Fruit fly (Drosophila melanogaster) whole organism, embryonic: ENCODE data around the gene CG32668.

ENCODE experiments used
- ATbp ChIP-seq: fragments of 200-800 bp; sonication (Bioruptor generic); optimal IDR thresholded peaks from 2 replicates; lab custom pipeline; 2017; ENCODE audit warnings: missing biosample characterization, mild to moderate bottlenecking, missing genetic modification characterization, missing genetic modification reagents
- Antp ChIP-seq: fragments of 200-800 bp; sonication (Bioruptor generic); optimal IDR thresholded peaks from 3 replicates; lab custom pipeline; 2016; ENCODE audit warnings: missing biosample characterization, missing genetic modification characterization
- Atf-2 ChIP-seq: fragments of 200-800 bp; sonication (Bioruptor generic); optimal IDR thresholded peaks from 2 replicates; lab custom pipeline; 2016; ENCODE audit warnings: missing biosample characterization, missing genetic modification characterization
- Atf3 ChIP-seq: fragments of 200-800 bp; sonication (Bioruptor generic); optimal IDR thresholded peaks from 3 replicates; lab custom pipeline; 2016; ENCODE audit warnings: missing biosample characterization, missing genetic modification characterization
- BEAF-32 ChIP-seq: fragments of 200-800 bp; sonication (Bioruptor generic); optimal IDR thresholded peaks from 3 replicates; lab custom pipeline; 2017; ENCODE audit warnings: missing biosample characterization, missing genetic modification characterization, mild to moderate bottlenecking, moderate library complexity, missing genetic modification reagents
- CG10565 ChIP-seq: fragments of 200-800 bp; sonication (Bioruptor generic); optimal IDR thresholded peaks from 3 replicates; lab custom pipeline; 2016; ENCODE audit warnings: missing biosample characterization, mild to moderate bottlenecking, missing genetic modification characterization
- CG14050 ChIP-seq: fragments of 200-800 bp; sonication (Bioruptor generic); IDR thresholded peaks from 3 replicates; pipeline ENCODE4 v1.3.6; 2022; ENCODE audit warnings: missing biosample characterization, missing genetic modification characterization
- CG14965 ChIP-seq: fragments of 200-800 bp; sonication (Bioruptor generic); optimal IDR thresholded peaks from 2 replicates; lab custom pipeline; 2016; ENCODE audit warnings: missing biosample characterization, missing genetic modification characterization, borderline replicate concordance
- CG1647 ChIP-seq: fragments of 200-800 bp; sonication (Bioruptor generic); optimal IDR thresholded peaks from 3 replicates; lab custom pipeline; 2016; ENCODE audit warnings: missing biosample characterization, missing genetic modification characterization
- CG16813 ChIP-seq: fragments of 200-800 bp; sonication (Bioruptor generic); IDR thresholded peaks from 3 replicates; pipeline ENCODE4 v1.3.6; 2022; ENCODE audit warnings: missing biosample characterization, missing genetic modification characterization; ENCODE audit not compliant: partially characterized antibody
- CG18262 ChIP-seq: fragments of 200-800 bp; optimal IDR thresholded peaks from 3 replicates; lab custom pipeline; 2019; ENCODE audit warnings: missing biosample characterization, mild to moderate bottlenecking, missing genetic modification characterization, moderate library complexity
- CG2129 ChIP-seq: fragments of 200-800 bp; sonication (Bioruptor generic); IDR thresholded peaks from 2 replicates; pipeline ENCODE4 v1.3.6; 2022; ENCODE audit warnings: missing biosample characterization, missing genetic modification characterization; ENCODE audit not compliant: partially characterized antibody
- CG30020 ChIP-seq: fragments of 200-800 bp; optimal IDR thresholded peaks from 2 replicates; lab custom pipeline; 2019; ENCODE audit warnings: missing biosample characterization, mild to moderate bottlenecking, missing genetic modification characterization, moderate library complexity
- CG31441 ChIP-seq: fragments of 200-800 bp; sonication (Bioruptor generic); IDR thresholded peaks from 2 replicates; pipeline ENCODE4 v1.3.6; 2022; ENCODE audit warnings: missing biosample characterization, missing genetic modification characterization
- CG33213 ChIP-seq: fragments of 200-800 bp; sonication (Bioruptor generic); optimal IDR thresholded peaks from 3 replicates; lab custom pipeline; 2016; ENCODE audit warnings: missing biosample characterization, missing genetic modification characterization
- CG3847 ChIP-seq: fragments of 200-800 bp; sonication (Bioruptor generic); IDR thresholded peaks from 2 replicates; pipeline ENCODE4 v1.3.6; 2022; ENCODE audit warnings: missing biosample characterization, missing genetic modification characterization
- CG4360 ChIP-seq: fragments of 200-800 bp; sonication (Bioruptor generic); IDR thresholded peaks from 2 replicates; pipeline ENCODE4 v1.3.6; 2022; ENCODE audit warnings: missing biosample characterization, missing genetic modification characterization
- CG4424 ChIP-seq: fragments of 200-800 bp; sonication (Bioruptor generic); optimal IDR thresholded peaks from 3 replicates; lab custom pipeline; 2016; ENCODE audit warnings: missing biosample characterization, missing genetic modification characterization
- CG5245 ChIP-seq: fragments of 200-800 bp; sonication (Bioruptor generic); optimal IDR thresholded peaks from 3 replicates; lab custom pipeline; 2016; ENCODE audit warnings: missing biosample characterization, missing genetic modification characterization
- CG7963 ChIP-seq: fragments of 200-800 bp; sonication (Bioruptor generic); IDR thresholded peaks from 3 replicates; pipeline ENCODE4 v1.3.6; 2022; ENCODE audit warnings: missing biosample characterization, missing genetic modification characterization; ENCODE audit not compliant: partially characterized antibody
- CG8089 ChIP-seq: fragments of 200-800 bp; sonication (Bioruptor generic); optimal IDR thresholded peaks from 3 replicates; lab custom pipeline; 2016; ENCODE audit warnings: missing biosample characterization, missing genetic modification characterization
- CG8478 ChIP-seq: fragments of >200 bp; optimal IDR thresholded peaks from 2 replicates; lab custom pipeline; 2018
- CG9932 ChIP-seq: fragments of 200-800 bp; sonication (Bioruptor generic); IDR thresholded peaks from 2 replicates; pipeline ENCODE4 v1.3.6; 2022; ENCODE audit warnings: missing biosample characterization, missing genetic modification characterization
- CoRest ChIP-seq: fragments of 200-800 bp; sonication (Bioruptor generic); optimal IDR thresholded peaks from 3 replicates; lab custom pipeline; 2018; ENCODE audit warnings: missing biosample characterization, mild to moderate bottlenecking, missing genetic modification characterization, moderate library complexity
- Ets97D ChIP-seq: fragments of 200-800 bp; sonication (Bioruptor generic); optimal IDR thresholded peaks from 3 replicates; lab custom pipeline; 2016; ENCODE audit warnings: missing biosample characterization, missing genetic modification characterization
- Fer1 ChIP-seq: fragments of 200-800 bp; sonication (Bioruptor generic); optimal IDR thresholded peaks from 2 replicates; lab custom pipeline; 2017; ENCODE audit warnings: missing biosample characterization, mild to moderate bottlenecking, missing genetic modification characterization
- HLHmδ ChIP-seq: fragments of 200-800 bp; sonication (Bioruptor generic); optimal IDR thresholded peaks from 2 replicates; lab custom pipeline; 2018; ENCODE audit warnings: missing biosample characterization, mild to moderate bottlenecking, missing genetic modification characterization, moderate library complexity
- Hand ChIP-seq: fragments of 200-800 bp; sonication (Bioruptor generic); optimal IDR thresholded peaks from 2 replicates; lab custom pipeline; 2017; ENCODE audit warnings: mild to moderate bottlenecking, missing biosample characterization, missing genetic modification reagents, missing genetic modification characterization
- Hmr ChIP-seq: fragments of 200-800 bp; sonication (Bioruptor generic); optimal IDR thresholded peaks from 3 replicates; lab custom pipeline; 2017; ENCODE audit warnings: mild to moderate bottlenecking, missing biosample characterization, missing genetic modification reagents, missing genetic modification characterization
- Meics ChIP-seq: fragments of 200-800 bp; sonication (Bioruptor generic); optimal IDR thresholded peaks from 2 replicates; lab custom pipeline; 2017; ENCODE audit warnings: missing biosample characterization, mild to moderate bottlenecking, missing genetic modification characterization
- Opbp ChIP-seq: fragments of 200-800 bp; sonication (Bioruptor generic); IDR thresholded peaks from 3 replicates; pipeline ENCODE4 v1.3.6; 2022; ENCODE audit warnings: missing biosample characterization, missing genetic modification characterization; ENCODE audit not compliant: partially characterized antibody
- Sry-δ ChIP-seq: fragments of 200-800 bp; sonication (Bioruptor generic); optimal IDR thresholded peaks from 2 replicates; lab custom pipeline; 2016; ENCODE audit warnings: missing biosample characterization, missing genetic modification characterization
- Tbp ChIP-seq: fragments of >200 bp; optimal IDR thresholded peaks from 2 replicates; lab custom pipeline; 2018; ENCODE audit warnings: missing biosample characterization, missing genetic modification characterization
- bbx ChIP-seq: fragments of 200-800 bp; sonication (Bioruptor generic); IDR thresholded peaks from 2 replicates; pipeline ENCODE4 v1.3.6; 2022; ENCODE audit warnings: missing biosample characterization, missing genetic modification characterization; ENCODE audit not compliant: partially characterized antibody
- cg ChIP-seq: fragments of 200-800 bp; sonication (Bioruptor generic); optimal IDR thresholded peaks from 3 replicates; lab custom pipeline; 2019; ENCODE audit warnings: missing biosample characterization, mild to moderate bottlenecking, missing genetic modification characterization, moderate library complexity
- chif ChIP-seq, 2 experiments: fragments of 200-800 bp; sonication (Bioruptor generic); optimal IDR thresholded peaks; 3 replicates each; lab custom pipeline; 2016; ENCODE audit warnings: missing biosample characterization in 2 of 2, missing genetic modification characterization in 2 of 2
- croc ChIP-seq: fragments of 200-800 bp; sonication (Bioruptor generic); conservative IDR thresholded peaks from 3 replicates; pipeline ENCODE4 v1.3.6; 2022; ENCODE audit warnings: missing biosample characterization, missing genetic modification characterization
- dan ChIP-seq: fragments of 200-800 bp; sonication (Bioruptor generic); IDR thresholded peaks from 2 replicates; pipeline ENCODE4 v1.3.6; 2022; ENCODE audit warnings: missing biosample characterization, missing genetic modification characterization
- esg ChIP-seq: fragments of 200-800 bp; sonication (Bioruptor generic); conservative IDR thresholded peaks from 2 replicates; pipeline ENCODE4 v1.3.6; 2022; ENCODE audit warnings: missing biosample characterization, missing genetic modification characterization
- fd96Cb ChIP-seq: fragments of 200-800 bp; sonication (Bioruptor generic); optimal IDR thresholded peaks from 2 replicates; lab custom pipeline; 2018; ENCODE audit warnings: missing biosample characterization, mild to moderate bottlenecking, missing genetic modification characterization, moderate library complexity
- gfzf ChIP-seq: fragments of 200-800 bp; sonication (Bioruptor generic); optimal IDR thresholded peaks from 2 replicates; lab custom pipeline; 2016; ENCODE audit warnings: missing biosample characterization, mild to moderate bottlenecking, missing genetic modification characterization, moderate library complexity
- jumu ChIP-seq: fragments of 200-800 bp; sonication (Bioruptor generic); optimal IDR thresholded peaks from 3 replicates; lab custom pipeline; 2016; ENCODE audit warnings: missing biosample characterization, missing genetic modification characterization
- lilli ChIP-seq: fragments of 200-800 bp; sonication (Bioruptor generic); optimal IDR thresholded peaks from 3 replicates; lab custom pipeline; 2016; ENCODE audit warnings: missing biosample characterization, missing genetic modification characterization
- maf-S ChIP-seq: fragments of 200-800 bp; sonication (Bioruptor generic); optimal IDR thresholded peaks from 2 replicates; lab custom pipeline; 2016; ENCODE audit warnings: missing biosample characterization, missing genetic modification characterization
- onecut ChIP-seq: fragments of 200-800 bp; sonication (Bioruptor generic); IDR thresholded peaks from 2 replicates; pipeline ENCODE4 v1.3.6; 2022; ENCODE audit warnings: missing biosample characterization, missing genetic modification characterization
- psq ChIP-seq: fragments of 200-800 bp; sonication (Bioruptor generic); optimal IDR thresholded peaks from 2 replicates; lab custom pipeline; 2017; ENCODE audit warnings: missing biosample characterization, missing genetic modification characterization
- sd ChIP-seq: fragments of 200-800 bp; sonication (Bioruptor generic); optimal IDR thresholded peaks from 3 replicates; lab custom pipeline; 2018; ENCODE audit warnings: missing biosample characterization, mild to moderate bottlenecking, missing genetic modification characterization, moderate library complexity
- sens ChIP-seq: fragments of 200-800 bp; sonication (Bioruptor generic); peaks from one replicate; lab custom pipeline; 2016; ENCODE audit warnings: missing biosample characterization, missing genetic modification characterization
- sr ChIP-seq: fragments of 200-800 bp; sonication (Bioruptor generic); IDR thresholded peaks from 3 replicates; pipeline ENCODE4 v1.3.6; 2022; ENCODE audit warnings: missing biosample characterization, missing genetic modification characterization
- vvl ChIP-seq: fragments of 200-800 bp; sonication (Bioruptor generic); IDR thresholded peaks from 2 replicates; pipeline ENCODE4 v1.3.6; 2022; ENCODE audit warnings: missing biosample characterization, missing genetic modification characterization

Gene CG32668

DNA sequence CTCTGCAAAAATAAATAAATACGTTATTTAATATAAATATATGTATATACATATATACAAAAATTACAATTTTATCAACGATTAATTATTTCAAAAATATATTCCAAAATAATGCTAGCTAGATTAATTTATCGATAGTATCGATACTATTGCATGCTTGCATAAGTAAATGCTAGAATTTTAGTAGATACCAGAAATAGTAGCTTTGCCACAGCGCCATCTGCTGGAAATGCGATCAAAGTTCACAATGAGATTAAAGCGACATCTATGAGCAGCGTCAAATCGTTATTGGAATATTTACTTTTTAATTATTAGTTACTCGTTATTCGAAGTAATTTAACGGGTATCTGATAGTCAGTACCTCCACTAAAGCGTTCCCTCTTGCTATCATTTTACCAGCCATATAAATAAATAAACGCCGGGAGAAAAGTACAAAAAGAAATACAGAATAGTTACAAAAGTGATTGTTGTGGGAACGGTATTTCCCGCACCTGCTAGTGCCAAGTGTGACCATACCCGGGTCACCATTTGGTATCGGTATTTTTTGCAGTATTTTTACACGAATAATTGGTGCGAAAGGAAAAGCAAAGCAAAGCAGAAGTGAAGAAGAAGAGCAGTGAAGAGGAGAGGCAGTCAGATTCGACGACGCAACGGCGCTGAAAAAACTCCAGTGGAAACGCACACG is 5.6 kb downstream of the CG32668 start, which contains the start of the genes rtv and Dlic (continued):
- TF ChIP-seq Tbp (no peak), CG18262 (tag; lab: Kevin White, UChicago) (peak; percentile 24), Hand (no peak), gfzf (GFP tag; lab: Kevin White, UChicago) (peak; percentile 72), Sry-δ (GFP tag; lab: Kevin White, UChicago) (peak; percentile 43), CG8089 (GFP tag; lab: Kevin White, UChicago) (no peak), HLHmδ (GFP tag; lab: Kevin White, UChicago) (no peak), sr (GFP tag; lab: Robert Waterston, UW) (no peak), BEAF-32 (GFP tag; lab: Kevin White, UChicago) (peak; percentile 76), chif (GFP tag; optimal IDR thresholded peaks at IDR 0.05; lab: Kevin White, UChicago) (peak in 1 of 2 experiments; percentile 10), CG8478 (lab: Kevin White, UChicago) (no peak), CG5245 (GFP tag; lab: Kevin White, UChicago) (peak; percentile 32), psq (peak; percentile 99), CG3847 (GFP tag; lab: Robert Waterston, UW) (0 out of 2 replicates have a peak, but pooled peaks have one; percentile 26), cg (GFP tag; lab: Kevin White, UChicago) (no peak), bbx (peak; percentile 57; the same call in 1 of the 2 replicates), Antp (peak; percentile 41), ATbp (GFP tag; lab: Kevin White, UChicago) (no peak), maf-S (no peak), CG1647 (GFP tag; lab: Kevin White, UChicago) (peak; percentile 1), sens (GFP tag; lab: Kevin White, UChicago) (peak; percentile 30), CG16813 (peak; percentile 73), lilli (GFP tag; lab: Kevin White, UChicago) (peak; percentile 24), CG10565 (GFP tag; lab: Kevin White, UChicago) (no peak), fd96Cb (tag; lab: Kevin White, UChicago) (no peak), dan (GFP tag; lab: Robert Waterston, UW) (no peak), Meics (GFP tag; lab: Kevin White, UChicago) (peak; percentile 7), CG31441 (GFP tag; lab: Robert Waterston, UW) (peak; percentile 63; the same call in 1 of the 2 replicates), Atf3 (GFP tag; lab: Kevin White, UChicago) (peak; percentile 32), Opbp (GFP tag; lab: Robert Waterston, UW) (0 out of 3 replicates have a peak, but pooled peaks have one; percentile 47), Fer1 (GFP tag; lab: Kevin White, UChicago) (no peak), CG4360 (GFP tag; lab: Robert Waterston, UW) (no peak), CG33213 (peak; percentile 22), CG9932 (GFP tag; lab: Robert Waterston, UW) (peak; percentile 44), vvl (GFP tag; lab: Robert Waterston, UW) (peak; percentile 15; the same call in 1 of the 2 replicates), CG7963 (no peak; the same call in 2 of the 3 replicates), Atf-2 (GFP tag; lab: Kevin White, UChicago) (peak; percentile 12), esg (GFP tag; lab: Robert Waterston, UW) (no peak), CG4424 (no peak), jumu (GFP tag; lab: Kevin White, UChicago) (peak; percentile 11), CG14965 (GFP tag; lab: Kevin White, UChicago) (no peak), croc (GFP tag; lab: Robert Waterston, UW) (no peak), CoRest (tag; lab: Kevin White, UChicago) (peak; percentile 51), sd (tag; lab: Kevin White, UChicago) (peak; percentile 57), CG14050 (no peak), onecut (GFP tag; lab: Robert Waterston, UW) (peak; percentile 33; the same call in 1 of the 2 replicates), CG30020 (tag; lab: Kevin White, UChicago) (peak; percentile 56), Ets97D (GFP tag; lab: Kevin White, UChicago) (peak; percentile 51), CG2129 (GFP tag; lab: Robert Waterston, UW) (peak; percentile 76), Hmr (GFP tag; lab: Kevin White, UChicago) (peak; percentile 56)
